Worm (Caenorhabditis elegans): ENCODE measurements around the gene R151.1.

- TF ChIP-seq nhr-11 (tag; optimal IDR thresholded peaks at IDR 0.05) = no peak
- TF ChIP-seq ama-1 (optimal IDR thresholded peaks at IDR 0.05) = no peak
- no peak for TF ChIP-seq ceh-82 (tag; optimal IDR thresholded peaks at IDR 0.05)
- TF ChIP-seq fos-1 (tag; optimal IDR thresholded peaks at IDR 0.05) = no peak
- TF ChIP-seq snpc-4 (tag; optimal IDR thresholded peaks at IDR 0.05) = no peak
- TF ChIP-seq aly-2 (tag; optimal IDR thresholded peaks at IDR 0.05) = no peak
- no peak for TF ChIP-seq unc-62 (GFP tag; optimal IDR thresholded peaks at IDR 0.05)
- no peak for TF ChIP-seq fkh-10 (GFP tag; optimal IDR thresholded peaks at IDR 0.05)
- no peak for TF ChIP-seq nhr-12 (tag; optimal IDR thresholded peaks at IDR 0.05)
Observed at ce11 chrIII:7199467-7199866, 16.9 kb upstream of the R151.1 start.

Measured in whole organism, L3 larva.